Fruit fly (Drosophila melanogaster) whole organism, embryonic: ENCODE measurements around the gene CG7512.

ENCODE experiments used
- CG2202 ChIP-seq: fragments of 200-800 bp; sonication (Bioruptor generic); optimal IDR thresholded peaks from 2 replicates; lab custom pipeline; 2018; ENCODE audit warnings: missing biosample characterization, mild to moderate bottlenecking, missing genetic modification characterization
- CG4360 ChIP-seq: fragments of 200-800 bp; sonication (Bioruptor generic); IDR thresholded peaks from 2 replicates; pipeline ENCODE4 v1.3.6; 2022; ENCODE audit warnings: missing biosample characterization, missing genetic modification characterization
- Nf-YC ChIP-seq: fragments of 200-800 bp; optimal IDR thresholded peaks from 3 replicates; lab custom pipeline; 2019; ENCODE audit warnings: missing biosample characterization, mild to moderate bottlenecking, missing genetic modification characterization, moderate library complexity
- ci ChIP-seq: fragments of 200-800 bp; sonication (Bioruptor generic); IDR thresholded peaks from 3 replicates; pipeline ENCODE4 v1.3.6; 2022; ENCODE audit warnings: missing biosample characterization, missing genetic modification characterization
- dpn ChIP-seq, 2 experiments: fragments of 200-800 bp; sonication (Bioruptor generic); optimal IDR thresholded peaks; 3 replicates each; lab custom pipeline; 2016; ENCODE audit warnings: missing biosample characterization in 2 of 2, missing genetic modification characterization in 2 of 2
- maf-S ChIP-seq: fragments of 200-800 bp; sonication (Bioruptor generic); optimal IDR thresholded peaks from 2 replicates; lab custom pipeline; 2016; ENCODE audit warnings: missing biosample characterization, missing genetic modification characterization
- unc-4 ChIP-seq: fragments of 200-800 bp; sonication (Bioruptor generic); IDR thresholded peaks from 2 replicates; pipeline ENCODE4 v1.3.6; 2022; ENCODE audit warnings: missing biosample characterization, missing genetic modification characterization; ENCODE audit not compliant: partially characterized antibody

dm6 chr3L:11551949-11552348 lies 38.4 kb downstream of the CG7512 start:
- TF ChIP-seq dpn (GFP tag; optimal IDR thresholded peaks at IDR 0.05; lab: Kevin White, UChicago) (peak; percentile 19 to 37), unc-4 (GFP tag; lab: Robert Waterston, UW) (no peak), Nf-YC (tag; lab: Kevin White, UChicago) (no peak), CG2202 (tag; lab: Kevin White, UChicago) (peak; percentile 41), maf-S (GFP tag; lab: Kevin White, UChicago) (no peak), CG4360 (no peak), ci (GFP tag; lab: Robert Waterston, UW) (0 out of 3 replicates have a peak, but pooled peaks have one; percentile 53)
